Fruit fly (Drosophila melanogaster): Measurements from ENCODE around the gene CG5913.

- TF ChIP-seq toe (GFP tag; optimal IDR thresholded peaks at IDR 0.05) (no peak), ovo (GFP tag; optimal IDR thresholded peaks at IDR 0.05) (no peak), kay (GFP tag; ENCODE audit: borderline replicate concordance) (no peak)
These were observed at the start of gene CG5913 for dm6 chr3R:25893272-25893671.

Measured in whole organism, adult.